Fruit fly (Drosophila melanogaster): ENCODE measurements around the gene Hyls1.

The Hyls1 gene

DNA sequence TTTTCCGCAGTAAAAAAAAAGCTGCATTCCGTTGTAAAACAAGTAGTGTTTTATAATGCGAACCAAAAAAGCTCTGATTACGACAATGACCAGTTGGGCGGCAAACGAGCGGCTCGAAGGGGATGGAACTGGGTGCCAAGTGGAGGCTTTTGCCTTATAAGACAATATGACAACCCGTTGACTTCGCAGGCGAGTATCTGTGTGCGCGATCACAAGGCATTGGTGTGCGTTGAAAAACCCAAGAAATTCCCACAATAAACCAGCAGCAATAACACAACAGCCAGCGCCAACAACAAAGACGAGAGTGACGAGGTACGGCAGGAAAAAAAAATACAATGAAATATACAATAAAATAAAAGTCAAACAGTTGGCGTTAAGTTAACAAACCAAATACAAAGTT is 37.4 kb downstream of the Hyls1 start:
- TF ChIP-seq CG5204 (GFP tag; optimal IDR thresholded peaks at IDR 0.05): no peak
- TF ChIP-seq CG7045 (GFP tag; optimal IDR thresholded peaks at IDR 0.05): peak; percentile 25
- TF ChIP-seq CG7101 (tag; optimal IDR thresholded peaks at IDR 0.05): peak; percentile 54
- peak; percentile 100 for TF ChIP-seq cic (GFP tag; optimal IDR thresholded peaks at IDR 0.05)
- no peak for TF ChIP-seq CG1620 (GFP tag; optimal IDR thresholded peaks at IDR 0.05)
- TF ChIP-seq pad (GFP tag; optimal IDR thresholded peaks at IDR 0.05): peak; percentile 32
- TF ChIP-seq kay (GFP tag; ENCODE audit: borderline replicate concordance): peak; percentile 98
- peak; percentile 58 for TF ChIP-seq CG33017 (tag; optimal IDR thresholded peaks at IDR 0.05)
- TF ChIP-seq Clk (GFP tag; optimal IDR thresholded peaks at IDR 0.05): no peak
- peak; percentile 80 for TF ChIP-seq CG14711 (tag; optimal IDR thresholded peaks at IDR 0.05)
- TF ChIP-seq bab1 (GFP tag; optimal IDR thresholded peaks at IDR 0.05): peak; percentile 1
- no peak for TF ChIP-seq Hr96 (GFP tag; optimal IDR thresholded peaks at IDR 0.05)
- peak; percentile 35 for TF ChIP-seq ovo (GFP tag; optimal IDR thresholded peaks at IDR 0.05)
- TF ChIP-seq cnc (optimal IDR thresholded peaks at IDR 0.05): no peak
- TF ChIP-seq CG11617 (GFP tag; optimal IDR thresholded peaks at IDR 0.05): peak; percentile 37
- TF ChIP-seq Mnt (GFP tag; optimal IDR thresholded peaks at IDR 0.05): peak; percentile 83
- peak; percentile 81 for TF ChIP-seq tj (GFP tag; optimal IDR thresholded peaks at IDR 0.05)
- peak; percentile 83 for TF ChIP-seq CG12768 (GFP tag; optimal IDR thresholded peaks at IDR 0.05)
- no peak for TF ChIP-seq Crg-1 (GFP tag; optimal IDR thresholded peaks at IDR 0.05)
- TF ChIP-seq toe (GFP tag; optimal IDR thresholded peaks at IDR 0.05): no peak

DNA sequence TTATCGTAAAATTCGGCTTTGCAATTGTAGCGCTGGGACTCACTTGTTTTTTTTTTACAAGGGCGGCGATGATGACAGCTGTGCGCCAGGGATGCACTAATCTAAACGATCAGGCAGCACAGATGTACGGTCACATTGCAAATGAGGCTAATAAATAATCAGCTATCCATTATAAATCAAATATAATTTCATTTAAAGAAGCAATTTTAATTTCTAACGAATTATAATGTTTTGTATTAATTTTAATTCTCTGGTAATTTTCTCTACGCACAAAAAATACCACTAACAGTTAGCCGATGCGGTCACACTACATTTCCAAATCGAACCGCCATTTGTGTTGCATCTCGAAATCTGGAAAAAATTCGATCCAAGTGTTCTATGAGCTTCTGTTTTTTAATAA is 41.8 kb downstream of the Hyls1 start, which contains the start of the genes cni and fzy:
Gene cni (minus strand): TSS at position 79 of the 400 bp plus-strand sequence.
Gene fzy (plus strand): TSS at position 309 of the 400 bp plus-strand sequence.
- TF ChIP-seq CG11617 (GFP tag; optimal IDR thresholded peaks at IDR 0.05): peak; percentile 67
- TF ChIP-seq Crg-1 (GFP tag; optimal IDR thresholded peaks at IDR 0.05): no peak
- TF ChIP-seq CG1620 (GFP tag; optimal IDR thresholded peaks at IDR 0.05): peak; percentile 29
- no peak for TF ChIP-seq CG5204 (GFP tag; optimal IDR thresholded peaks at IDR 0.05)
- TF ChIP-seq CG33017 (tag; optimal IDR thresholded peaks at IDR 0.05): no peak
- TF ChIP-seq CG7101 (tag; optimal IDR thresholded peaks at IDR 0.05): peak; percentile 5
- peak; percentile 74 for TF ChIP-seq bab1 (GFP tag; optimal IDR thresholded peaks at IDR 0.05)
- TF ChIP-seq CG12768 (GFP tag; optimal IDR thresholded peaks at IDR 0.05): no peak
- TF ChIP-seq tj (GFP tag; optimal IDR thresholded peaks at IDR 0.05): no peak
- peak; percentile 37 for TF ChIP-seq Mnt (GFP tag; optimal IDR thresholded peaks at IDR 0.05)
- no peak for TF ChIP-seq ovo (GFP tag; optimal IDR thresholded peaks at IDR 0.05)
- peak; percentile 35 for TF ChIP-seq cic (GFP tag; optimal IDR thresholded peaks at IDR 0.05)
- peak; percentile 43 for TF ChIP-seq CG14711 (tag; optimal IDR thresholded peaks at IDR 0.05)

DNA sequence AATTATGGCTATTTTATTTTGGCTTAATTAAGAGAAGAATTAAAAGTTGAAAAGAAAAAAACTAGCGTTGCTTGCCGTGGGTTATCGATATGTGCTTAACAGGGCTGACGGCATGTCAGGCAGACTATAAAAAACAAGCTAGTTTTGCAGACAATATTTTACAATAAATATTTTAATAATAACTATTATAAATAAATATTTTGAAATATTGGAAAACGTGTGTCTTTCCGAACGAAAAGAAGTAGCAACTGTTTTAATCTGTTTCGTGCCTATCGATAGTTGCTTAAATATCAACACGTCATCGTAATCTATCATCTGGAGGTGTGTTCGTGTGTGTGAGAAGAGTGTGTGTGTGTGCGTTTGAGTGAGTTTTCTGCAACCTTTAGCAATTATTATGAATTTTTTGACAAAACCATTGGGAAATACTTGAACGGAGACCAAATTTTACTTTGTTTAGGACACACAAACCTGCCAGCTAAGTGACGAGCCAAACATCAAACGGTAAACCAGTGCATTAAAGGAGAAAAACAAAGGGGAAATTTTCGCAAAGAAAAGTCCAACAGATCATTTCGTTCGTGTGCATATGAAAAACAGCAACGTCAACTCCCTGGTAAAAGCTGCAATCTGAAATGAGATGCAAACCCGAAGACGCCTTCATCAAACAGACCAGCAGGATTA is 45.3 kb downstream of the Hyls1 start, which contains the start of the genes CG5861 and Syx5:
Gene CG5861 (minus strand): TSS at position 273 of the 678 bp plus-strand sequence.
Gene Syx5 (plus strand): TSS at position 321 of the 678 bp plus-strand sequence.
- TF ChIP-seq CG1620 (GFP tag; optimal IDR thresholded peaks at IDR 0.05): no peak
- peak; percentile 46 to 65 for TF ChIP-seq cnc (optimal IDR thresholded peaks at IDR 0.05)
- peak; percentile 72 for TF ChIP-seq CG11617 (GFP tag; optimal IDR thresholded peaks at IDR 0.05)
- peak; percentile 76 for TF ChIP-seq CG14711 (tag; optimal IDR thresholded peaks at IDR 0.05)
- peak; percentile 89 for TF ChIP-seq tj (GFP tag; optimal IDR thresholded peaks at IDR 0.05)
- no peak for TF ChIP-seq toe (GFP tag; optimal IDR thresholded peaks at IDR 0.05)
- TF ChIP-seq kay (GFP tag; ENCODE audit: borderline replicate concordance): no peak
- peak; percentile 66 for TF ChIP-seq Mnt (GFP tag; optimal IDR thresholded peaks at IDR 0.05)
- TF ChIP-seq bab1 (GFP tag; optimal IDR thresholded peaks at IDR 0.05): peak; percentile 78
- TF ChIP-seq ovo (GFP tag; optimal IDR thresholded peaks at IDR 0.05): peak; percentile 9
- peak; percentile 15 for TF ChIP-seq CG33017 (tag; optimal IDR thresholded peaks at IDR 0.05)
- TF ChIP-seq Crg-1 (GFP tag; optimal IDR thresholded peaks at IDR 0.05): peak; percentile 35
- TF ChIP-seq CG12768 (GFP tag; optimal IDR thresholded peaks at IDR 0.05): peak; percentile 58
- TF ChIP-seq CG5204 (GFP tag; optimal IDR thresholded peaks at IDR 0.05): no peak
- peak; percentile 78 for TF ChIP-seq CG7101 (tag; optimal IDR thresholded peaks at IDR 0.05)
- TF ChIP-seq cic (GFP tag; optimal IDR thresholded peaks at IDR 0.05): peak; percentile 59
- TF ChIP-seq Clk (GFP tag; optimal IDR thresholded peaks at IDR 0.05): peak; percentile 28
- peak; percentile 42 for TF ChIP-seq CG7045 (GFP tag; optimal IDR thresholded peaks at IDR 0.05)
- TF ChIP-seq pad (GFP tag; optimal IDR thresholded peaks at IDR 0.05): peak; percentile 55

DNA sequence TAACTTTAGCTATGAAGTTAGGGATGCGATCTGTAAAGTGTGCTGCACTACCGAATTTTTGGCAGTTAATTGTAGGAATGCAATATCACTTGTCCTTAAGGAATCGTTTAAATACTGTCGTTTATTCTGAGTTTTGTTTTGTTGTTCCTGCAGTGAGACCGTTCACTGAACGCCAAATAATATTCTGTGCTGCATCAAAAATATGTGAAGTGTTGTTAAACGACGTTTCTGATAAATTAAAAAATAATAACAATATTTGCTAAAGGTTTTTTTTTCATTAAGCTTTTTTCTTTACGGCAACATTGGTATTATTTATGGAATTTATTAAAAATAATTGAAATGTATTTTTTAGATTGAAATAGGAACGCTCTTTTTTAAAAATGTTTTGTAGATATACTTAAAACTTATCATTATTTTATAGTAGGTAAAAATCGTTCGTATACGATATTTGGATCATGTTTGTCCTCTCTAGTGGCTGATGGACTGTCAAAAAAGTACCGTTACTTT is 49.6 kb downstream of the Hyls1 start, which contains the start of gene GMF:
Gene GMF (minus strand): TSS at position 182 of the 507 bp plus-strand sequence.
- TF ChIP-seq cic (GFP tag; optimal IDR thresholded peaks at IDR 0.05) (no peak), toe (GFP tag; optimal IDR thresholded peaks at IDR 0.05) (no peak), CG33017 (tag; optimal IDR thresholded peaks at IDR 0.05) (no peak), bab1 (GFP tag; optimal IDR thresholded peaks at IDR 0.05) (peak; percentile 51), CG11617 (GFP tag; optimal IDR thresholded peaks at IDR 0.05) (peak; percentile 63), CG1620 (GFP tag; optimal IDR thresholded peaks at IDR 0.05) (peak; percentile 65), CG7045 (GFP tag; optimal IDR thresholded peaks at IDR 0.05) (peak; percentile 33), Crg-1 (GFP tag; optimal IDR thresholded peaks at IDR 0.05) (peak; percentile 43), CG12768 (GFP tag; optimal IDR thresholded peaks at IDR 0.05) (peak; percentile 19), kay (GFP tag; ENCODE audit: borderline replicate concordance) (peak; percentile 98), CG14711 (tag; optimal IDR thresholded peaks at IDR 0.05) (peak; percentile 85), CG5204 (GFP tag; optimal IDR thresholded peaks at IDR 0.05) (no peak), Mnt (GFP tag; optimal IDR thresholded peaks at IDR 0.05) (peak; percentile 39), pad (GFP tag; optimal IDR thresholded peaks at IDR 0.05) (peak; percentile 40), Clk (GFP tag; optimal IDR thresholded peaks at IDR 0.05) (no peak), CG7101 (tag; optimal IDR thresholded peaks at IDR 0.05) (peak; percentile 75), ovo (GFP tag; optimal IDR thresholded peaks at IDR 0.05) (peak; percentile 84)

Measured in whole organism, adult.